Worm (Caenorhabditis elegans): Measurements from ENCODE around the gene B0334.4.
A peak's percentile ranks its signal among the peaks of the same experiment; 100 is the strongest.

The B0334.4 gene

DNA sequence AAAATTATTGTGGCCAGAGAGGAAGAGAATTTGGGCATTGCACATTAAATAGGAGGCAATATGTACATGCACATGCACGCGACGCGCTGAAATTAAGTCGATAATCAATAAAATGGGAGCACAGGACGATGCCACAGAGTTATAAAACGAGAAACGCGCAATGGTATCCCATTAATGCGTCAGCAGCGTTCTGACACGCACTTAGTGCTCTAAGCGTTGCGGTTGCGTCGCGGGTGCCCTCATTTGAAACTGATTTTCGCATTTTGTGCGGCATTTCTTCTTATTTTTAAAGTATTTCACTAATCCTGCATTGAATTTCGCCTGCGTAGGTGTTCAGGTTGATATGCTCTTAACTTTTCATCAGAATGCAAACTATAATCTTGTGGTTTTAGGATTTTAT is 42.5 kb upstream of the B0334.4 start, which contains the start of gene rsp-1 (continued):
- TF ChIP-seq nhr-90 (tag; optimal IDR thresholded peaks at IDR 0.05; ENCODE audit: poor library complexity) (peak; percentile 89), ztf-4 (tag; optimal IDR thresholded peaks at IDR 0.05) (peak; percentile 84), unc-62 (GFP tag; optimal IDR thresholded peaks at IDR 0.05) (no peak), lir-3 (tag; optimal IDR thresholded peaks at IDR 0.05; ENCODE audit: poor library complexity) (peak; percentile 68), aha-1 (tag; optimal IDR thresholded peaks at IDR 0.05) (peak; percentile 17), lin-39 (tag; optimal IDR thresholded peaks at IDR 0.05) (peak; percentile 42), egl-13 (tag; optimal IDR thresholded peaks at IDR 0.05) (peak; percentile 49), lin-35 (GFP tag; optimal IDR thresholded peaks at IDR 0.05) (peak; percentile 90 to 94), swsn-7 (tag; optimal IDR thresholded peaks at IDR 0.05) (peak; percentile 91), lin-15B (tag; optimal IDR thresholded peaks at IDR 0.05) (peak; percentile 84), pag-3 (tag; optimal IDR thresholded peaks at IDR 0.05; ENCODE audit: borderline replicate concordance, insufficient read depth) (no peak), sptf-1 (tag; optimal IDR thresholded peaks at IDR 0.05) (no peak), egl-27 (tag; optimal IDR thresholded peaks at IDR 0.05) (no peak), mdl-1 (tag; optimal IDR thresholded peaks at IDR 0.05) (peak in 1 of 2 experiments; percentile 85), ceh-8 (GFP tag; optimal IDR thresholded peaks at IDR 0.05) (peak; percentile 55), fkh-10 (GFP tag; optimal IDR thresholded peaks at IDR 0.05) (peak; percentile 57), fkh-4 (tag; optimal IDR thresholded peaks at IDR 0.05; ENCODE audit: borderline replicate concordance) (peak; percentile 29), nhr-84 (tag; optimal IDR thresholded peaks at IDR 0.05) (no peak), fkh-8 (tag; optimal IDR thresholded peaks at IDR 0.05) (peak; percentile 79), F16B12.6 (tag; optimal IDR thresholded peaks at IDR 0.05) (peak; percentile 69), zip-4 (GFP tag; optimal IDR thresholded peaks at IDR 0.05) (peak; percentile 74), fos-1 (tag; optimal IDR thresholded peaks at IDR 0.05) (peak; percentile 78), jun-1 (tag; optimal IDR thresholded peaks at IDR 0.05) (peak; percentile 91)

DNA sequence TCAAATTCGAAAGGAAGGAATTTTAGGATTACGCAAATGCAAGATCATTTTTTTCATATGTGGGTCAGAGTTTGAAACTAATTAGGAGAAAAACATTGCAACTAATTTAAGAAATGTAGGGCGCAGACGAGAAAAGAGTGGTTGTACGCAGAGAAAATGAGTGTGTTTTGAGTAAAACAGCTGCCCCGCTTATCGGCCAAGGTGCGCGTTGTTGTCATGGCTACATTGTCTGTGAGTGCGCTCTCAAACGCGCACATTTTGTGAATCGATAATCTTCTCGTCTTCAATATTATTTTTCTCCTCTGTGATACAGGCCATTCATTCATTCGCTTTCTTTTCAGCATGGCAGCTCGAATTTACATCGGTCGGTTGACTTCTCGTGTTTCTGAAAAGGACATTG is 41.9 kb upstream of the B0334.4 start:
- TF ChIP-seq fkh-8 (tag; optimal IDR thresholded peaks at IDR 0.05) (peak; percentile 98), pax-3 (tag; optimal IDR thresholded peaks at IDR 0.05) (no peak), lin-35 (GFP tag; optimal IDR thresholded peaks at IDR 0.05) (peak in 1 of 2 experiments; percentile 4)

DNA sequence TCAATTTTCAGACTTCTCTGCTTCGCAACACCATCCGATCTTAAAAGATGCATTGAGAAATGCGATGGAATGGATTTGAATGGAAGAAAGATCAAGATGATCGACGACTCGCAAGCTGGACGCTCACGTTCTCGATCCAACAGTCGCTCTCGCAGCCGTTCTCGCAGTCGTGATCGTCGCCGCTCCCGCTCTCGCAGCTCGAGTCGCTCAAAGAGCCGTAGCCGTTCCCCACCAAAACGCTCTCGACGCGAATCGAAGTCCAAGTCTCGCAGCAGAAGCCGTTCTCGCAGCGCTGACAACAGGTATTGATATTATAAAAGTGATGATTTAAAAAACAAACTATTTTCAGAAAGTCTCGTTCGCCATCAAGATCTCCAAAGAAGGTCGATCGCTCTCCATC is 40.4 kb upstream of the B0334.4 start:
- TF ChIP-seq ceh-90 (tag; optimal IDR thresholded peaks at IDR 0.05), result no peak
- TF ChIP-seq grh-1 (GFP tag; IDR thresholded peaks at IDR 0.05), result 0 out of 2 replicates have a peak, but pooled peaks have one; percentile 6

DNA sequence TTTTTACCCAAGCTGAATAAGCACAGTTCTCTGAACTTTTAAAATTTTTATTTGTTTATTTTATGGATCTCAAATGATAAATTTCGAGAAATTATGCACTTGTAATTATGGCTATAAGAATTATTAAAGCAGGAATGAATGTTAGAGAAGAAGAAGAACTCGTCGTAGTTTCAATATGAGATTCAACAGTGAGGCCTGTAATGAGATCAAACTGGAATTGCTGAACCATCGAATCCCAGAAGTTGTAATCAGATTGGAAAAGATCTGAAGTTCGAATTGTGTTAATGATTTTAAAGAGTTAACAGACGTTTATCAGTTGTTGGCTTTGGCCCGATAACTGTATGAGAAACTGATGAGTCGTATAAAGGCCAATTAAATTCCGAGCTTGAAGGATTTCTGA is 39.8 kb upstream of the B0334.4 start:
- no peak for TF ChIP-seq pag-3 (tag; optimal IDR thresholded peaks at IDR 0.05; ENCODE audit: borderline replicate concordance, insufficient read depth)
- no peak for TF ChIP-seq aly-2 (tag; optimal IDR thresholded peaks at IDR 0.05)
- no peak for TF ChIP-seq nhr-90 (tag; optimal IDR thresholded peaks at IDR 0.05; ENCODE audit: poor library complexity)
- TF ChIP-seq egl-27 (tag; optimal IDR thresholded peaks at IDR 0.05), result no peak
- no peak for TF ChIP-seq nhr-85 (tag)
- TF ChIP-seq fkh-4 (tag; optimal IDR thresholded peaks at IDR 0.05; ENCODE audit: borderline replicate concordance), result no peak
- TF ChIP-seq nhr-47 (tag; optimal IDR thresholded peaks at IDR 0.05), result no peak

DNA sequence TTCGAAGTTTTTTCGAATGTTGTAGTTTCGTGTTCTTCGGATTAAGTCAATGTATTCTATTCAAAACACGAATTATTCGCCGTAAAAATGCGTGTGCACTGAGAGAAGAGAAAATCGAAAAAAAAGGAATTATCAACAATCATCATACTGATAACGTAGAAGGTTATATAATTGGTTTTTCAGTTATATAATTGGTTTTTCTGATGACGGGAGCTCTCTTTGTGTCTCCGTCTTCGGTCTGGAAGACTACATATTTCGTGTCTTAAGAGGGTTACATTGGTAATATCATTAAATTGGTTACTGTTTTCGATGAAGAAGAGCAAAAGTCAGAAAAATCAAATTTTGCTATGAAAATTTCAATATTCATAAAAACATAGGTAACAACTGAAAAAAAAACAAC is 35.6 kb upstream of the B0334.4 start:
- TF ChIP-seq efl-1 (optimal IDR thresholded peaks at IDR 0.05), result no peak
- peak in 1 of 2 experiments; percentile 38 for TF ChIP-seq efl-1 (GFP tag; optimal IDR thresholded peaks at IDR 0.05 in 1 of 2)
- TF ChIP-seq zip-4 (GFP tag; optimal IDR thresholded peaks at IDR 0.05), result no peak

DNA sequence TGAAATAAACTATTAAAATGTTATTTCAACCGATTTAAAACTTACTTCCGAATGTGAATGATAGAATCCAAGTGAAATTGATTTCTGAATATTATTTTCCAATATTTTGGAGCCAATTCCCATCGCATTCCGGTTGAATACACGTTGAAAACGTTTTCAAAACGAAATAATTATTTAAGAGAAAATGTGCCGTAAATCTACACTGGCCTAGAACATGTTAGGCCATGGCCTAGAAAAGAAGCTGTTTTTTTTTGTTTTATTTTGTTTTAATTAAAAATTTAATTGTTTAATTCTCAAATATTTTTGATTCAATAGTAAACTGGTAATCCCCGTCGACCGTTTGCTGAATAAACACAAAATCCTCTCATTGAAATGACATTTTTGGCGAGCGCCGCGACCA is 31.6 kb upstream of the B0334.4 start:
- TF ChIP-seq lsy-2 (tag; optimal IDR thresholded peaks at IDR 0.05), result peak in 1 of 2 experiments; percentile 9
- no peak for TF ChIP-seq nhr-71 (tag; optimal IDR thresholded peaks at IDR 0.05)
- TF ChIP-seq nhr-77 (tag; optimal IDR thresholded peaks at IDR 0.05), result no peak
- TF ChIP-seq dpl-1 (GFP tag; optimal IDR thresholded peaks at IDR 0.05), result peak in 1 of 3 experiments; percentile 27
- peak; percentile 15 for TF ChIP-seq rnt-1 (tag; optimal IDR thresholded peaks at IDR 0.05)
- TF ChIP-seq xbp-1 (tag; optimal IDR thresholded peaks at IDR 0.05), result no peak
- TF ChIP-seq efl-1 (optimal IDR thresholded peaks at IDR 0.05), result peak; percentile 9 to 31
- TF ChIP-seq efl-1 (GFP tag; optimal IDR thresholded peaks at IDR 0.05 in 1 of 2), result peak; percentile 8 to 56
- peak; percentile 41 for TF ChIP-seq lir-3 (tag; optimal IDR thresholded peaks at IDR 0.05; ENCODE audit: poor library complexity)
- no peak for TF ChIP-seq hpl-2 (GFP tag; optimal IDR thresholded peaks at IDR 0.05)
- TF ChIP-seq unc-98 (GFP tag; IDR thresholded peaks at IDR 0.05), result no peak
- peak; percentile 46 for TF ChIP-seq ceh-90 (tag; optimal IDR thresholded peaks at IDR 0.05)
- no peak for TF ChIP-seq nhr-76 (tag; optimal IDR thresholded peaks at IDR 0.05)

Measured in whole organism, L1 larva.